Worm (Caenorhabditis elegans): ENCODE measurements around the gene C39F7.1.

C39F7.1 gene

DNA sequence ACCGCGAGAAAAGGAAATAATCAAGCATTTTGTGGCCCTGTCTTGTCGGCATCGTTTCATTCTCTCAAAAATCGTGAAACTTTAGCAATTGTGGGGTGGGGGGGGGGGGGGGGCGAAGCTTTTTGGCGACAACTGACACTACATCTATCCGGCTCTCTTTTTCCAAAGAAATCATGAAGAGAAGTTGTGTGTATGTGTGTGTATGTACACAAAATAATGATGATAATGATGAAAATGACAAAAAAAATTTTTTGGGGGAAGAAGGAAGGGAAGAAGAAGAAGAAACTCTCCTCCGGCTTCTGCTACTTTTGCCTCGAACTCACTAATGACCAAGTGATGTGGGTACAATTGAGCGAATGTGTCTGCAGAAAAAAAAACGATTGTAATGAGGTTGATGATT lies 17.1 kb upstream of the C39F7.1 start:
- no peak for TF ChIP-seq mab-5 (tag; optimal IDR thresholded peaks at IDR 0.05)
- TF ChIP-seq blmp-1 (tag; optimal IDR thresholded peaks at IDR 0.05) = no peak
- TF ChIP-seq nhr-2 (tag; optimal IDR thresholded peaks at IDR 0.05) = no peak
- TF ChIP-seq mls-2 (tag; optimal IDR thresholded peaks at IDR 0.05) = no peak
- TF ChIP-seq ham-2 (GFP tag; optimal IDR thresholded peaks at IDR 0.05) = no peak
- TF ChIP-seq hlh-1 (tag; optimal IDR thresholded peaks at IDR 0.05) = peak; percentile 41

- TF ChIP-seq nhr-2 (tag; optimal IDR thresholded peaks at IDR 0.05) (peak; percentile 94), unc-39 (tag; optimal IDR thresholded peaks at IDR 0.05) (peak; percentile 14), cnd-1 (tag; optimal IDR thresholded peaks at IDR 0.05) (peak; percentile 2), unc-120 (tag; optimal IDR thresholded peaks at IDR 0.05; ENCODE audit: poor library complexity, severe bottlenecking) (no peak), zip-8 (tag; optimal IDR thresholded peaks at IDR 0.05) (peak; percentile 98), drap-1 (GFP tag; optimal IDR thresholded peaks at IDR 0.05) (no peak), ces-1 (GFP tag; optimal IDR thresholded peaks at IDR 0.05) (peak; percentile 97)
Measured at ce11 chrV:1244021-1244708, 16.0 kb upstream of the C39F7.1 start.

DNA sequence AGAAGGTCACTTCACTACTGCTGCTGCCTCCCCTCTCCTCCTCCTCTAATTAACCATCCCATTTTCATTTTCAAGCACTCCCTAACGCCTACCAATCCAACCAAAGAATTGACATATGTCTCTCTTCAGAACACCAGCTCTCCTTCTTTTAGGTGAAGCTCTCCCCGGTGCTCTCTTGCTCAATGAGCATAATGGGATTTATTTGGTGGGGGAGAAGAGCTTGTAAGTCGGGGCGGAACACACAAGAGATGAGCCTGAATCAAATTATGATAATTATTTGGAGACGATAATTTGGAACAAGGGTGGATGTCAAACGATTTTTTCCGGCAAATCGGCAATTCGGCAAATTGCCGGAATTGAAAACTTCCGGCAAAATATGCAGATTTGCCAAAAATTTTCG lies 7.3 kb upstream of the C39F7.1 start:
- no peak for TF ChIP-seq ceh-83 (GFP tag; optimal IDR thresholded peaks at IDR 0.05)
- peak; percentile 97 for TF ChIP-seq ces-1 (GFP tag; optimal IDR thresholded peaks at IDR 0.05)

ce11 chrV:1262036-1262435 lies 1.9 kb downstream of the C39F7.1 start:
- TF ChIP-seq unc-120 (tag; optimal IDR thresholded peaks at IDR 0.05; ENCODE audit: poor library complexity, severe bottlenecking) (no peak), elt-1 (tag; optimal IDR thresholded peaks at IDR 0.05; ENCODE audit: borderline replicate concordance, insufficient read depth) (no peak), nhr-76 (tag; optimal IDR thresholded peaks at IDR 0.05) (no peak), ztf-11 (tag; optimal IDR thresholded peaks at IDR 0.05) (no peak), drap-1 (GFP tag; optimal IDR thresholded peaks at IDR 0.05) (no peak), unc-62 (GFP tag; optimal IDR thresholded peaks at IDR 0.05) (no peak), lsy-2 (tag; optimal IDR thresholded peaks at IDR 0.05) (no peak), ceh-43 (GFP tag; optimal IDR thresholded peaks at IDR 0.05) (no peak), lin-32 (GFP tag; optimal IDR thresholded peaks at IDR 0.05) (no peak), ceh-39 (tag; optimal IDR thresholded peaks at IDR 0.05) (no peak), mab-5 (tag; optimal IDR thresholded peaks at IDR 0.05) (no peak), ham-2 (GFP tag; optimal IDR thresholded peaks at IDR 0.05) (no peak), hlh-1 (tag; optimal IDR thresholded peaks at IDR 0.05) (no peak), nhr-28 (tag; optimal IDR thresholded peaks at IDR 0.05) (no peak), bed-3 (GFP tag; optimal IDR thresholded peaks at IDR 0.05) (no peak), blmp-1 (tag; optimal IDR thresholded peaks at IDR 0.05) (no peak), nhr-2 (tag; optimal IDR thresholded peaks at IDR 0.05) (no peak)

DNA sequence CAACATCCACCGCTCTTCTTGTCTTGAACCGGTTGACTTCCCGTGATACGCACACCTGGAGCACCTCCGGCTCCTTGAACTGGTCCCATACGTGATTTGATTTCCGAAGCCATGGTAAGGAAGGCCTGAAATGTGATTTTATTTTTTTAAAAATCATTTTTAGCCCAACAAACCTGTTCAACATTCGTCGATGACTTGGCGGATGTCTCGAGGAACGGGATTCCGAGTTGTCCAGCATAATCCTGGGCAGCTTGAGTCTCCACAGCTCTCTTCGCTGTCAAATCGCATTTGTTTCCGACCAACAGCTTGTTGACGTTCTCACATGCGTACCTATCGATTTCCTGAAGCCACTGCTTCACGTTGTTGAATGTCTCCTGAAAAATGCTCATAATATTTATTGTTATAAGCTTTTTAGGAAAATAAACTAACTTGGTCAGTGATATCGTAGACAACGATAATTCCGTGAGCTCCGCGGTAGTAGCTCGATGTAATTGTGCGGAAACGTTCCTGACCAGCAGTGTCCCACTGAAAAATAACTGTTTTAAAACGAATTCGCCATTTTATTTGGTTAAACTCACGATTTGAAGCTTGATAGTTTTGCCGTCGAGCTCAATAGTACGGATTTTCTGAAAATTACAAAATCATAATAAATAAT lies 3.1 kb downstream of the C39F7.1 start:
- TF ChIP-seq snpc-4 (tag; optimal IDR thresholded peaks at IDR 0.05) (no peak), lsy-2 (tag; optimal IDR thresholded peaks at IDR 0.05) (no peak), cnd-1 (tag; optimal IDR thresholded peaks at IDR 0.05) (no peak), nhr-28 (tag; optimal IDR thresholded peaks at IDR 0.05) (no peak), nhr-12 (tag; optimal IDR thresholded peaks at IDR 0.05) (no peak), elt-1 (tag; optimal IDR thresholded peaks at IDR 0.05; ENCODE audit: borderline replicate concordance, insufficient read depth) (no peak), nhr-237 (tag; optimal IDR thresholded peaks at IDR 0.05) (no peak), mab-5 (tag; optimal IDR thresholded peaks at IDR 0.05) (no peak), ceh-83 (GFP tag; optimal IDR thresholded peaks at IDR 0.05) (no peak), nhr-76 (tag; optimal IDR thresholded peaks at IDR 0.05) (no peak), pha-4 (tag; optimal IDR thresholded peaks at IDR 0.05) (no peak), unc-39 (tag; optimal IDR thresholded peaks at IDR 0.05) (no peak), ham-2 (GFP tag; optimal IDR thresholded peaks at IDR 0.05) (no peak)
